Worm (Caenorhabditis elegans) whole organism, L1 larva: Measurements from ENCODE around the gene srd-42.

Experiments
- dpl-1 ChIP-seq, 3 experiments: fragments of 150-350 bp in 2 of 3; sonication (generic microtip) in 1 of 3; optimal IDR thresholded peaks; 2 replicates each; lab custom pipeline; 2014 to 2017; ENCODE audit warnings: missing biosample characterization in 3 of 3, missing genetic modification characterization in 3 of 3, missing genetic modification reagents in 3 of 3
- fkh-8 ChIP-seq: sonication (generic microtip); optimal IDR thresholded peaks from 2 replicates; lab custom pipeline; 2016; ENCODE audit warnings: mild to moderate bottlenecking, missing genetic modification characterization, missing compliant biosample characterization
- jun-1 ChIP-seq: fragments of 150-350 bp; optimal IDR thresholded peaks from 2 replicates; lab custom pipeline; 2014; ENCODE audit warnings: missing biosample characterization, missing genetic modification reagents, missing genetic modification characterization
- nhr-76 ChIP-seq: sonication (generic microtip); optimal IDR thresholded peaks from 2 replicates; lab custom pipeline; 2017; ENCODE audit warnings: missing biosample characterization, missing genetic modification characterization
- nhr-85 ChIP-seq: sonication (generic microtip); peaks from one replicate; lab custom pipeline; 2016; ENCODE audit warnings: missing genetic modification characterization, inconsistent platforms, missing compliant biosample characterization
- snpc-4 ChIP-seq: fragments of 150-350 bp; optimal IDR thresholded peaks from 2 replicates; lab custom pipeline; 2014; ENCODE audit warnings: missing biosample characterization, missing genetic modification characterization
- tbx-2 ChIP-seq: sonication (generic microtip); optimal IDR thresholded peaks from 2 replicates; lab custom pipeline; 2016; ENCODE audit warnings: missing genetic modification characterization, missing compliant biosample characterization

DNA sequence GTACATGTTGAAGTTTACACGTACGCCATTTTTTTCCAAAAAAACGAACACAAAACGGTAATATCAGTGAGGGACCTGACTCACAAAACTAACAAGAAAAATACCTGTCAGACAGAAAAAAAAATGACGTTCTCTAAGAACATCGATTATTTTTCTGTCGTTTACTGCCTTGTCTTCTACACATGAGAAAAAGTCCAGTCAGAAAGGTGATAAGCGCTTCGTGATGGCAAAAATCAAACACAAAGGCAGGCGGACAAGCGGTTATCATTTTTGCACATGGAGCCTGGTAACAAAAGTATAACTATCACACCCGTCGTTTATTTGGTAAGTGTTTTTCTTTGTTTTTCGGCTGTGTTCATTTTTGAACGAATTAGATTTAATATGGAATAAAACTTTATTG is 30.6 kb upstream of the srd-42 start, which contains the start of gene F46G10.4:
- TF ChIP-seq dpl-1 (GFP tag; optimal IDR thresholded peaks at IDR 0.05; lab: Kevin White, UChicago) (no peak), jun-1 (no peak), tbx-2 (tag; lab: Kevin White, UChicago) (no peak), nhr-85 (tag; lab: Kevin White, UChicago) (no peak), snpc-4 (tag; lab: Kevin White, UChicago) (no peak), nhr-76 (tag; lab: Kevin White, UChicago) (no peak), fkh-8 (tag; lab: Kevin White, UChicago) (no peak)
